Fruit fly (Drosophila melanogaster) whole organism, embryonic: ENCODE results near the gene CG31717.
A peak's percentile ranks its signal among the peaks of the same experiment; 100 is the strongest.

Experiments used
- Bdp1 ChIP-seq: fragments of 200-800 bp; sonication (Bioruptor generic); optimal IDR thresholded peaks from 3 replicates; lab custom pipeline; 2016; ENCODE audit warnings: missing biosample characterization, missing genetic modification characterization
- CG10431 ChIP-seq: fragments of 200-800 bp; sonication (Bioruptor generic); optimal IDR thresholded peaks from 3 replicates; lab custom pipeline; 2018; ENCODE audit warnings: missing biosample characterization, mild to moderate bottlenecking, missing genetic modification characterization
- CG12155 ChIP-seq: fragments of 200-800 bp; sonication (Bioruptor generic); optimal IDR thresholded peaks from 3 replicates; lab custom pipeline; 2016; ENCODE audit warnings: missing biosample characterization, missing genetic modification characterization
- CG12659 ChIP-seq: fragments of 200-800 bp; sonication (Bioruptor generic); optimal IDR thresholded peaks from 3 replicates; lab custom pipeline; 2017; ENCODE audit warnings: mild to moderate bottlenecking, missing biosample characterization, missing genetic modification reagents, missing genetic modification characterization
- CG13775 ChIP-seq: fragments of 200-800 bp; sonication (Bioruptor generic); optimal IDR thresholded peaks from 3 replicates; lab custom pipeline; 2017; ENCODE audit warnings: missing biosample characterization, mild to moderate bottlenecking, missing genetic modification characterization
- CG15601 ChIP-seq: fragments of 200-800 bp; sonication (Bioruptor generic); optimal IDR thresholded peaks from 3 replicates; lab custom pipeline; 2019; ENCODE audit warnings: missing biosample characterization, mild to moderate bottlenecking, missing genetic modification characterization, moderate library complexity
- CG16815 ChIP-seq: fragments of 200-800 bp; sonication (Bioruptor generic); optimal IDR thresholded peaks from 3 replicates; lab custom pipeline; 2017; ENCODE audit warnings: missing biosample characterization, mild to moderate bottlenecking, missing genetic modification characterization
- CG17186 ChIP-seq: fragments of 200-800 bp; sonication (Bioruptor generic); optimal IDR thresholded peaks from 3 replicates; lab custom pipeline; 2017; ENCODE audit warnings: missing biosample characterization, missing genetic modification reagents, missing genetic modification characterization
- CG17612 ChIP-seq: fragments of 200-800 bp; sonication (Bioruptor generic); IDR thresholded peaks from 2 replicates; pipeline ENCODE4 v1.3.6; 2022; ENCODE audit warnings: missing biosample characterization, missing genetic modification characterization
- CG17912 ChIP-seq: fragments of 200-800 bp; sonication (Bioruptor generic); optimal IDR thresholded peaks from 2 replicates; lab custom pipeline; 2018; ENCODE audit warnings: missing biosample characterization, mild to moderate bottlenecking, missing genetic modification characterization
- CG2116 ChIP-seq: fragments of 200-800 bp; sonication (Bioruptor generic); optimal IDR thresholded peaks from 3 replicates; lab custom pipeline; 2018; ENCODE audit warnings: missing biosample characterization, mild to moderate bottlenecking, missing genetic modification characterization
- CG32532 ChIP-seq: fragments of 200-800 bp; sonication (Bioruptor generic); IDR thresholded peaks from 2 replicates; pipeline ENCODE4 v1.3.6; 2022; ENCODE audit warnings: missing biosample characterization, missing genetic modification characterization
- CG34376 ChIP-seq: fragments of 200-800 bp; sonication (Bioruptor generic); optimal IDR thresholded peaks from 2 replicates; lab custom pipeline; 2018; ENCODE audit warnings: missing biosample characterization, mild to moderate bottlenecking, missing genetic modification characterization
- CG4707 ChIP-seq: fragments of 200-800 bp; sonication (Bioruptor generic); optimal IDR thresholded peaks from 2 replicates; lab custom pipeline; 2018; ENCODE audit warnings: missing biosample characterization, mild to moderate bottlenecking, missing genetic modification characterization, moderate library complexity
- CG6791 ChIP-seq: fragments of 200-800 bp; sonication (Bioruptor generic); IDR thresholded peaks from 3 replicates; pipeline ENCODE4 v1.3.6; 2022; ENCODE audit warnings: missing biosample characterization, missing genetic modification characterization; ENCODE audit not compliant: partially characterized antibody
- CG6813 ChIP-seq: fragments of 200-800 bp; sonication (Bioruptor generic); optimal IDR thresholded peaks from 2 replicates; lab custom pipeline; 2017; ENCODE audit warnings: missing biosample characterization, missing genetic modification characterization, mild to moderate bottlenecking, moderate library complexity, missing genetic modification reagents
- CG8388 ChIP-seq: fragments of 200-800 bp; sonication (Bioruptor generic); optimal IDR thresholded peaks from 2 replicates; lab custom pipeline; 2019; ENCODE audit warnings: missing biosample characterization, mild to moderate bottlenecking, missing genetic modification characterization, moderate library complexity
- CG8478 ChIP-seq: fragments of >200 bp; optimal IDR thresholded peaks from 2 replicates; lab custom pipeline; 2018
- CG9609 ChIP-seq: fragments of 200-800 bp; sonication (Bioruptor generic); optimal IDR thresholded peaks from 3 replicates; lab custom pipeline; 2016; ENCODE audit warnings: missing biosample characterization, missing genetic modification characterization
- CG9797 ChIP-seq: fragments of 200-800 bp; sonication (Bioruptor generic); optimal IDR thresholded peaks from 3 replicates; lab custom pipeline; 2018; ENCODE audit warnings: missing biosample characterization, mild to moderate bottlenecking, missing genetic modification characterization
- CrebB ChIP-seq: fragments of 200-800 bp; sonication (Bioruptor generic); optimal IDR thresholded peaks from 3 replicates; lab custom pipeline; 2018; ENCODE audit warnings: missing biosample characterization, mild to moderate bottlenecking, missing genetic modification characterization
- D19B ChIP-seq: fragments of 200-800 bp; sonication (Bioruptor generic); optimal IDR thresholded peaks from 2 replicates; lab custom pipeline; 2017; ENCODE audit warnings: missing biosample characterization, mild to moderate bottlenecking, missing genetic modification characterization
- Dad ChIP-seq: fragments of 200-800 bp; sonication (Bioruptor generic); optimal IDR thresholded peaks from 3 replicates; lab custom pipeline; 2016; ENCODE audit warnings: missing biosample characterization, missing genetic modification characterization
- H15 ChIP-seq: fragments of 200-800 bp; sonication (Bioruptor generic); IDR thresholded peaks from 3 replicates; pipeline ENCODE4 v1.3.6; 2022; ENCODE audit warnings: missing biosample characterization, missing genetic modification characterization
- Myb ChIP-seq: fragments of 200-800 bp; sonication (Bioruptor generic); optimal IDR thresholded peaks from 2 replicates; lab custom pipeline; 2016; ENCODE audit warnings: missing biosample characterization, missing genetic modification characterization
- Stat92E ChIP-seq, 3 experiments: fragments of >200 bp in 2 of 3; fragments of 200-800 bp in 1 of 3; sonication (Bioruptor generic) in 1 of 3; optimal IDR thresholded peaks; 2 replicates each; lab custom pipeline; 2017 to 2019; ENCODE audit warnings: missing biosample characterization in 3 of 3, missing genetic modification characterization in 3 of 3, mild to moderate bottlenecking in 1 of 3, moderate library complexity in 1 of 3
- TFAM ChIP-seq: fragments of 200-800 bp; sonication (Bioruptor generic); optimal IDR thresholded peaks from 2 replicates; lab custom pipeline; 2017; ENCODE audit warnings: missing biosample characterization, missing genetic modification characterization, inconsistent platforms
- abd-A ChIP-seq: fragments of 200-800 bp; sonication (Bioruptor generic); optimal IDR thresholded peaks from 3 replicates; lab custom pipeline; 2019; ENCODE audit warnings: missing biosample characterization, mild to moderate bottlenecking, missing genetic modification characterization, moderate library complexity
- az2 ChIP-seq: fragments of 200-800 bp; sonication (Bioruptor generic); optimal IDR thresholded peaks from 3 replicates; lab custom pipeline; 2016; ENCODE audit warnings: missing biosample characterization, missing genetic modification characterization
- caup ChIP-seq: fragments of 200-800 bp; sonication (Bioruptor generic); optimal IDR thresholded peaks from 3 replicates; lab custom pipeline; 2017; ENCODE audit warnings: missing biosample characterization, mild to moderate bottlenecking, missing genetic modification characterization, moderate library complexity; ENCODE audit not compliant: severe bottlenecking
- crp ChIP-seq, 2 experiments: fragments of 200-800 bp; sonication (Bioruptor generic); optimal IDR thresholded peaks; 2 replicates in 1 of 2; 3 replicates in 1 of 2; lab custom pipeline; 2017; ENCODE audit warnings: missing biosample characterization in 2 of 2, missing genetic modification characterization in 2 of 2, mild to moderate bottlenecking in 1 of 2, moderate library complexity in 1 of 2
- dmrt99B ChIP-seq: fragments of 200-800 bp; sonication (Bioruptor generic); optimal IDR thresholded peaks from 2 replicates; lab custom pipeline; 2018; ENCODE audit warnings: missing biosample characterization, mild to moderate bottlenecking, missing genetic modification characterization, moderate library complexity
- emc ChIP-seq: fragments of 200-800 bp; sonication (Bioruptor generic); optimal IDR thresholded peaks from 2 replicates; lab custom pipeline; 2016; ENCODE audit warnings: missing biosample characterization, missing genetic modification characterization
- esg ChIP-seq: fragments of 200-800 bp; sonication (Bioruptor generic); conservative IDR thresholded peaks from 2 replicates; pipeline ENCODE4 v1.3.6; 2022; ENCODE audit warnings: missing biosample characterization, missing genetic modification characterization
- exex ChIP-seq: fragments of 200-800 bp; sonication (Bioruptor generic); optimal IDR thresholded peaks from 4 replicates; lab custom pipeline; 2018; ENCODE audit warnings: missing biosample characterization, mild to moderate bottlenecking, missing genetic modification characterization, moderate library complexity
- gfzf ChIP-seq: fragments of 200-800 bp; sonication (Bioruptor generic); optimal IDR thresholded peaks from 2 replicates; lab custom pipeline; 2016; ENCODE audit warnings: missing biosample characterization, mild to moderate bottlenecking, missing genetic modification characterization, moderate library complexity
- gsb-n ChIP-seq: fragments of 200-800 bp; sonication (Bioruptor generic); optimal IDR thresholded peaks from 3 replicates; lab custom pipeline; 2018; ENCODE audit warnings: missing biosample characterization, mild to moderate bottlenecking, missing genetic modification characterization
- ken ChIP-seq: fragments of 200-800 bp; sonication (Bioruptor generic); IDR thresholded peaks from 3 replicates; pipeline ENCODE4 v1.3.6; 2022; ENCODE audit warnings: missing biosample characterization, missing genetic modification characterization
- kni ChIP-seq: fragments of 200-800 bp; sonication (Bioruptor generic); optimal IDR thresholded peaks from 3 replicates; lab custom pipeline; 2017; ENCODE audit warnings: mild to moderate bottlenecking, missing biosample characterization, missing genetic modification reagents, missing genetic modification characterization
- knrl ChIP-seq: fragments of 200-800 bp; sonication (Bioruptor generic); IDR thresholded peaks from 3 replicates; pipeline ENCODE4 v1.3.6; 2022; ENCODE audit warnings: missing biosample characterization, missing genetic modification characterization; ENCODE audit not compliant: partially characterized antibody
- pan ChIP-seq, 4 experiments: fragments of >200 bp in 3 of 4; fragments of 200-800 bp in 1 of 4; sonication (Bioruptor generic) in 1 of 4; optimal IDR thresholded peaks in 3 of 4; IDR thresholded peaks in 1 of 4; 2 replicates each; pipeline versions ENCODE4 v1.3.6 to Lab custom; 2017 to 2022; ENCODE audit warnings: missing biosample characterization in 2 of 4, missing genetic modification characterization in 2 of 4, mixed read lengths in 1 of 4
- pzg ChIP-seq: fragments of 200-800 bp; sonication (Bioruptor generic); optimal IDR thresholded peaks from 3 replicates; lab custom pipeline; 2018; ENCODE audit warnings: missing biosample characterization, mild to moderate bottlenecking, missing genetic modification characterization, moderate library complexity
- sd ChIP-seq: fragments of 200-800 bp; sonication (Bioruptor generic); optimal IDR thresholded peaks from 3 replicates; lab custom pipeline; 2018; ENCODE audit warnings: missing biosample characterization, mild to moderate bottlenecking, missing genetic modification characterization, moderate library complexity
- seq ChIP-seq: fragments of 200-800 bp; sonication (Bioruptor generic); IDR thresholded peaks from 2 replicates; pipeline ENCODE4 v1.3.6; 2022; ENCODE audit warnings: missing biosample characterization, missing genetic modification characterization
- shn ChIP-seq: fragments of 200-800 bp; sonication (Bioruptor generic); optimal IDR thresholded peaks from 3 replicates; lab custom pipeline; 2016; ENCODE audit warnings: missing biosample characterization, missing genetic modification characterization
- so ChIP-seq: fragments of 200-800 bp; sonication (Bioruptor generic); IDR thresholded peaks from 3 replicates; pipeline ENCODE4 v1.3.6; 2022; ENCODE audit warnings: missing biosample characterization, missing genetic modification characterization
- sqz ChIP-seq: fragments of 200-800 bp; sonication (Bioruptor generic); optimal IDR thresholded peaks from 3 replicates; lab custom pipeline; 2018; ENCODE audit warnings: missing biosample characterization, mild to moderate bottlenecking, missing genetic modification characterization
- tup ChIP-seq: fragments of 200-800 bp; sonication (Bioruptor generic); optimal IDR thresholded peaks from 2 replicates; lab custom pipeline; 2016; ENCODE audit warnings: missing biosample characterization, mild to moderate bottlenecking, missing genetic modification characterization, moderate library complexity
- twi ChIP-seq: fragments of 200-800 bp; optimal IDR thresholded peaks from 2 replicates; lab custom pipeline; 2019; ENCODE audit warnings: missing biosample characterization, mild to moderate bottlenecking, missing genetic modification characterization, moderate library complexity
- yki ChIP-seq: fragments of >200 bp; optimal IDR thresholded peaks from 3 replicates; lab custom pipeline; 2018

Gene CG31717

DNA sequence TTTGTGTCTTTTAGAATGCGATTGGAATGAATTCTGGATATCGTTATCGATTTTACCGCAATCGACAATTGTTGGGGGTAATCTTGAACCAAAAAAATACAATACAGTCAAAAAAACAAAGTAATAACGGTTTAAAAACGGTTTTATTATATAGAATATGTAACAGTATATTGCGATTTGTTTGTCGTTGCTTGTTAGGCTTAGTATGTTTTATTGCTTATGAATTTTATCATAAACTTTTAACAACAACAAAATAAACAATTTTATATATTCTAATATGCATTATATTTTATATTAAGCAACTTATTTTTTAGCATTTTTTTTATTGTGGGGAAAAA is 49.2 kb downstream of the CG31717 start, which contains the start of gene CYLD (continued):
- TF ChIP-seq CG34376 (peak; percentile 19), CG16815 (GFP tag; lab: Kevin White, UChicago) (no peak), emc (GFP tag; lab: Kevin White, UChicago) (no peak), CG32532 (GFP tag; lab: Robert Waterston, UW) (peak; percentile 84; the same call in 1 of the 2 replicates), H15 (GFP tag; lab: Robert Waterston, UW) (no peak), Stat92E (GFP tag; optimal IDR thresholded peaks at IDR 0.05; lab: Kevin White, UChicago) (no peak), Dad (no peak), CG4707 (GFP tag; lab: Kevin White, UChicago) (peak; percentile 9), CG12155 (GFP tag; lab: Kevin White, UChicago) (peak; percentile 41), TFAM (GFP tag; lab: Kevin White, UChicago) (no peak), sqz (peak; percentile 50), CG13775 (GFP tag; lab: Kevin White, UChicago) (peak; percentile 63), gsb-n (peak; percentile 75), CG6791 (GFP tag; lab: Robert Waterston, UW) (no peak), D19B (GFP tag; lab: Kevin White, UChicago) (no peak), CG10431 (peak; percentile 13), CG17186 (GFP tag; lab: Kevin White, UChicago) (no peak), caup (GFP tag; lab: Kevin White, UChicago) (no peak), dmrt99B (tag; lab: Kevin White, UChicago) (peak; percentile 72), CG9797 (GFP tag; lab: Kevin White, UChicago) (no peak), yki (lab: Kevin White, UChicago) (no peak), CG9609 (GFP tag; lab: Kevin White, UChicago) (no peak), sd (peak; percentile 65), tup (GFP tag; lab: Kevin White, UChicago) (no peak), CG8388 (GFP tag; lab: Kevin White, UChicago) (peak; percentile 76), CG8478 (lab: Kevin White, UChicago) (no peak), pan (optimal IDR thresholded peaks at IDR 0.05; lab: Kevin White, UChicago) (no peak), pan (GFP tag; optimal IDR thresholded peaks at IDR 0.05 in 1 of 2, IDR thresholded peaks at IDR 0.05 in 1 of 2) (peak in 1 of 2 experiments; percentile 77), esg (GFP tag; lab: Robert Waterston, UW) (no peak; the same call in 1 of the 2 replicates), shn (GFP tag; lab: Kevin White, UChicago) (no peak), kni (GFP tag; lab: Kevin White, UChicago) (no peak), pzg (GFP tag; lab: Kevin White, UChicago) (peak; percentile 32), CG12659 (GFP tag; lab: Kevin White, UChicago) (peak; percentile 67), CG17612 (no peak), abd-A (no peak), CG15601 (peak; percentile 70), ken (GFP tag; lab: Robert Waterston, UW) (no peak; the same call in 2 of the 3 replicates), so (GFP tag; lab: Robert Waterston, UW) (no peak), Myb (GFP tag; lab: Kevin White, UChicago) (no peak), exex (tag; lab: Kevin White, UChicago) (no peak), CrebB (tag; lab: Kevin White, UChicago) (no peak), twi (tag; lab: Kevin White, UChicago) (peak; percentile 9), knrl (GFP tag; lab: Robert Waterston, UW) (no peak), gfzf (peak; percentile 37), CG2116 (GFP tag; lab: Kevin White, UChicago) (peak; percentile 67), CG6813 (GFP tag; lab: Kevin White, UChicago) (no peak), CG17912 (GFP tag; lab: Kevin White, UChicago) (no peak), Bdp1 (GFP tag; lab: Kevin White, UChicago) (no peak), seq (GFP tag; lab: Robert Waterston, UW) (peak; percentile 41; the same call in 1 of the 2 replicates), crp (GFP tag; optimal IDR thresholded peaks at IDR 0.05; lab: Kevin White, UChicago) (no peak), az2 (GFP tag; lab: Kevin White, UChicago) (peak; percentile 77)
